Fruit fly (Drosophila melanogaster) whole organism, embryonic: ENCODE results near the gene Hip14.
A peak's percentile ranks its signal among the peaks of the same experiment; 100 is the strongest.

Experiments
- Ada2b ChIP-seq: fragments of 200-800 bp; sonication (Bioruptor generic); IDR thresholded peaks from 2 replicates; pipeline ENCODE4 v1.3.6; 2022; ENCODE audit warnings: missing biosample characterization, missing genetic modification characterization
- Bteb2 ChIP-seq: fragments of 200-800 bp; sonication (Bioruptor generic); optimal IDR thresholded peaks from 2 replicates; lab custom pipeline; 2016; ENCODE audit warnings: missing biosample characterization, missing genetic modification characterization
- CG12744 ChIP-seq: fragments of 200-800 bp; sonication (Bioruptor generic); optimal IDR thresholded peaks from 2 replicates; lab custom pipeline; 2016; ENCODE audit warnings: missing biosample characterization, missing genetic modification characterization
- CG15479 ChIP-seq: fragments of 200-800 bp; sonication (Bioruptor generic); optimal IDR thresholded peaks from 3 replicates; lab custom pipeline; 2019; ENCODE audit warnings: missing biosample characterization, mild to moderate bottlenecking, missing genetic modification characterization, moderate library complexity
- CG16863 ChIP-seq: fragments of 200-800 bp; sonication (Bioruptor generic); optimal IDR thresholded peaks from 3 replicates; lab custom pipeline; 2016; ENCODE audit warnings: missing biosample characterization, missing genetic modification characterization
- CG17829 ChIP-seq: fragments of 200-800 bp; optimal IDR thresholded peaks from 2 replicates; lab custom pipeline; 2019; ENCODE audit warnings: missing biosample characterization, mild to moderate bottlenecking, missing genetic modification characterization, moderate library complexity
- CG2129 ChIP-seq: fragments of 200-800 bp; sonication (Bioruptor generic); IDR thresholded peaks from 2 replicates; pipeline ENCODE4 v1.3.6; 2022; ENCODE audit warnings: missing biosample characterization, missing genetic modification characterization; ENCODE audit not compliant: partially characterized antibody
- CG31224 ChIP-seq: fragments of 200-800 bp; sonication (Bioruptor generic); IDR thresholded peaks from 2 replicates; pipeline ENCODE4 v1.3.6; 2022; ENCODE audit warnings: missing biosample characterization, missing genetic modification characterization
- CG3847 ChIP-seq: fragments of 200-800 bp; sonication (Bioruptor generic); IDR thresholded peaks from 2 replicates; pipeline ENCODE4 v1.3.6; 2022; ENCODE audit warnings: missing biosample characterization, missing genetic modification characterization
- CG4328 ChIP-seq: fragments of 200-800 bp; sonication (Bioruptor generic); optimal IDR thresholded peaks from 3 replicates; lab custom pipeline; 2017; ENCODE audit warnings: missing biosample characterization, missing genetic modification reagents, missing genetic modification characterization
- CG5953 ChIP-seq: fragments of 200-800 bp; sonication (Bioruptor generic); IDR thresholded peaks from 2 replicates; pipeline ENCODE4 v1.3.6; 2022; ENCODE audit warnings: missing biosample characterization, missing genetic modification characterization
- CG6654 ChIP-seq: fragments of 200-800 bp; sonication (Bioruptor generic); optimal IDR thresholded peaks from 2 replicates; lab custom pipeline; 2017; ENCODE audit warnings: missing biosample characterization, mild to moderate bottlenecking, missing genetic modification characterization
- CG6689 ChIP-seq: fragments of 200-800 bp; sonication (Bioruptor generic); IDR thresholded peaks from 2 replicates; pipeline ENCODE4 v1.3.6; 2022; ENCODE audit warnings: missing biosample characterization, missing genetic modification characterization
- CG8388 ChIP-seq: fragments of 200-800 bp; sonication (Bioruptor generic); optimal IDR thresholded peaks from 2 replicates; lab custom pipeline; 2019; ENCODE audit warnings: missing biosample characterization, mild to moderate bottlenecking, missing genetic modification characterization, moderate library complexity
- CG8478 ChIP-seq: fragments of >200 bp; optimal IDR thresholded peaks from 2 replicates; lab custom pipeline; 2018
- CG9609 ChIP-seq: fragments of 200-800 bp; sonication (Bioruptor generic); optimal IDR thresholded peaks from 3 replicates; lab custom pipeline; 2016; ENCODE audit warnings: missing biosample characterization, missing genetic modification characterization
- CTCF ChIP-seq: fragments of 200-800 bp; sonication (Bioruptor generic); optimal IDR thresholded peaks from 2 replicates; lab custom pipeline; 2017; ENCODE audit warnings: missing biosample characterization, mild to moderate bottlenecking, missing genetic modification characterization, moderate library complexity
- Dip3 ChIP-seq: fragments of 200-800 bp; sonication (Bioruptor generic); optimal IDR thresholded peaks from 3 replicates; lab custom pipeline; 2016; ENCODE audit warnings: missing biosample characterization, missing genetic modification characterization
- ERR ChIP-seq: fragments of 200-800 bp; sonication (Bioruptor generic); optimal IDR thresholded peaks from 2 replicates; lab custom pipeline; 2016; ENCODE audit warnings: missing biosample characterization, missing genetic modification characterization
- Ets65A ChIP-seq: fragments of 200-800 bp; sonication (Bioruptor generic); peaks from one replicate; lab custom pipeline; 2016; ENCODE audit warnings: missing biosample characterization, missing genetic modification characterization
- Hr78 ChIP-seq, 2 experiments: fragments of 200-800 bp in 1 of 2; fragments of >200 bp in 1 of 2; sonication (Bioruptor generic) in 1 of 2; optimal IDR thresholded peaks; 2 replicates each; lab custom pipeline; 2017 to 2019; ENCODE audit warnings: missing biosample characterization in 2 of 2, missing genetic modification characterization in 2 of 2, mild to moderate bottlenecking in 1 of 2, moderate library complexity in 1 of 2
- Jarid2 ChIP-seq: fragments of 200-800 bp; sonication (Bioruptor generic); optimal IDR thresholded peaks from 3 replicates; lab custom pipeline; 2017; ENCODE audit warnings: mild to moderate bottlenecking, missing biosample characterization, missing genetic modification reagents, missing genetic modification characterization
- Lhr ChIP-seq: fragments of 200-800 bp; sonication (Bioruptor generic); optimal IDR thresholded peaks from 3 replicates; lab custom pipeline; 2017; ENCODE audit warnings: mild to moderate bottlenecking, missing biosample characterization, missing genetic modification reagents, missing genetic modification characterization
- NC2β ChIP-seq: fragments of 200-800 bp; sonication (Bioruptor generic); optimal IDR thresholded peaks from 2 replicates; lab custom pipeline; 2016; ENCODE audit warnings: missing biosample characterization, missing genetic modification characterization
- NK7.1 ChIP-seq: fragments of 200-800 bp; sonication (Bioruptor generic); optimal IDR thresholded peaks from 3 replicates; lab custom pipeline; 2016; ENCODE audit warnings: missing biosample characterization, missing genetic modification characterization
- Opbp ChIP-seq: fragments of 200-800 bp; sonication (Bioruptor generic); IDR thresholded peaks from 3 replicates; pipeline ENCODE4 v1.3.6; 2022; ENCODE audit warnings: missing biosample characterization, missing genetic modification characterization; ENCODE audit not compliant: partially characterized antibody
- PHDP ChIP-seq: fragments of 200-800 bp; sonication (Bioruptor generic); optimal IDR thresholded peaks from 3 replicates; lab custom pipeline; 2018; ENCODE audit warnings: missing biosample characterization, mild to moderate bottlenecking, missing genetic modification characterization, moderate library complexity
- Sry-δ ChIP-seq: fragments of 200-800 bp; sonication (Bioruptor generic); optimal IDR thresholded peaks from 2 replicates; lab custom pipeline; 2016; ENCODE audit warnings: missing biosample characterization, missing genetic modification characterization
- Xrp1 ChIP-seq: fragments of 200-800 bp; sonication (Bioruptor generic); IDR thresholded peaks from 2 replicates; pipeline ENCODE4 v1.3.6; 2022; ENCODE audit warnings: missing biosample characterization, missing genetic modification characterization
- ase ChIP-seq: fragments of 200-800 bp; sonication (Bioruptor generic); IDR thresholded peaks from 3 replicates; pipeline ENCODE4 v1.3.6; 2022; ENCODE audit warnings: missing biosample characterization, missing genetic modification characterization
- bcd ChIP-seq: fragments of 200-800 bp; sonication (Bioruptor generic); optimal IDR thresholded peaks from 2 replicates; lab custom pipeline; 2017; ENCODE audit warnings: missing biosample characterization, mild to moderate bottlenecking, missing genetic modification characterization
- chn ChIP-seq: fragments of 200-800 bp; sonication (Bioruptor generic); optimal IDR thresholded peaks from 2 replicates; lab custom pipeline; 2016; ENCODE audit warnings: missing biosample characterization, missing genetic modification characterization
- dati ChIP-seq: fragments of 200-800 bp; sonication (Bioruptor generic); IDR thresholded peaks from 2 replicates; pipeline ENCODE4 v1.3.6; 2022; ENCODE audit warnings: missing biosample characterization, missing genetic modification characterization
- dmrt11E ChIP-seq: fragments of 200-800 bp; sonication (Bioruptor generic); optimal IDR thresholded peaks from 3 replicates; lab custom pipeline; 2018; ENCODE audit warnings: missing biosample characterization, mild to moderate bottlenecking, missing genetic modification characterization, moderate library complexity
- fd96Cb ChIP-seq: fragments of 200-800 bp; sonication (Bioruptor generic); optimal IDR thresholded peaks from 2 replicates; lab custom pipeline; 2018; ENCODE audit warnings: missing biosample characterization, mild to moderate bottlenecking, missing genetic modification characterization, moderate library complexity
- gce ChIP-seq: fragments of 200-800 bp; sonication (Bioruptor generic); IDR thresholded peaks from 3 replicates; pipeline ENCODE4 v1.3.6; 2022; ENCODE audit warnings: missing biosample characterization, missing genetic modification characterization
- gem ChIP-seq: fragments of 200-800 bp; sonication (Bioruptor generic); optimal IDR thresholded peaks from 2 replicates; lab custom pipeline; 2019; ENCODE audit warnings: missing biosample characterization, mild to moderate bottlenecking, missing genetic modification characterization, moderate library complexity
- gsb-n ChIP-seq: fragments of 200-800 bp; sonication (Bioruptor generic); optimal IDR thresholded peaks from 3 replicates; lab custom pipeline; 2018; ENCODE audit warnings: missing biosample characterization, mild to moderate bottlenecking, missing genetic modification characterization
- hbn ChIP-seq: fragments of 200-800 bp; sonication (Bioruptor generic); IDR thresholded peaks from 2 replicates; pipeline ENCODE4 v1.3.6; 2022; ENCODE audit warnings: missing biosample characterization, missing genetic modification characterization; ENCODE audit not compliant: partially characterized antibody
- inv ChIP-seq: fragments of 200-800 bp; sonication (Bioruptor generic); IDR thresholded peaks from 2 replicates; pipeline ENCODE4 v1.3.6; 2022; ENCODE audit warnings: missing biosample characterization, missing genetic modification characterization; ENCODE audit not compliant: partially characterized antibody
- org-1 ChIP-seq: fragments of 200-800 bp; sonication (Bioruptor generic); optimal IDR thresholded peaks from 2 replicates; lab custom pipeline; 2017; ENCODE audit warnings: missing biosample characterization, missing genetic modification characterization
- pan ChIP-seq, 4 experiments: fragments of >200 bp in 3 of 4; fragments of 200-800 bp in 1 of 4; sonication (Bioruptor generic) in 1 of 4; optimal IDR thresholded peaks in 3 of 4; IDR thresholded peaks in 1 of 4; 2 replicates each; pipeline versions ENCODE4 v1.3.6 to Lab custom; 2017 to 2022; ENCODE audit warnings: missing biosample characterization in 2 of 4, missing genetic modification characterization in 2 of 4, mixed read lengths in 1 of 4
- prd ChIP-seq, 3 experiments: fragments of >200 bp in 2 of 3; fragments of 200-800 bp in 1 of 3; sonication (Bioruptor generic) in 1 of 3; optimal IDR thresholded peaks in 2 of 3; IDR thresholded peaks in 1 of 3; 2 replicates in 2 of 3; 3 replicates in 1 of 3; pipeline versions ENCODE4 v1.3.6 to Lab custom; 2017 to 2022; ENCODE audit warnings: missing biosample characterization in 1 of 3, missing genetic modification characterization in 1 of 3
- sc ChIP-seq, 3 experiments: fragments of >200 bp in 2 of 3; fragments of 200-800 bp in 1 of 3; sonication (Bioruptor generic) in 1 of 3; optimal IDR thresholded peaks; 2 replicates in 2 of 3; 3 replicates in 1 of 3; lab custom pipeline; 2017; ENCODE audit warnings: mild to moderate bottlenecking in 1 of 3, missing biosample characterization in 1 of 3, missing genetic modification characterization in 1 of 3, missing genetic modification reagents in 1 of 3
- schlank ChIP-seq: fragments of 200-800 bp; sonication (Bioruptor generic); optimal IDR thresholded peaks from 2 replicates; lab custom pipeline; 2018; ENCODE audit warnings: missing biosample characterization, mild to moderate bottlenecking, missing genetic modification characterization
- slp2 ChIP-seq: fragments of 200-800 bp; sonication (Bioruptor generic); optimal IDR thresholded peaks from 2 replicates; lab custom pipeline; 2016; ENCODE audit warnings: missing biosample characterization, missing genetic modification characterization
- twi ChIP-seq: fragments of 200-800 bp; optimal IDR thresholded peaks from 2 replicates; lab custom pipeline; 2019; ENCODE audit warnings: missing biosample characterization, mild to moderate bottlenecking, missing genetic modification characterization, moderate library complexity
- wek ChIP-seq: fragments of 200-800 bp; sonication (Bioruptor generic); optimal IDR thresholded peaks from 3 replicates; lab custom pipeline; 2018; ENCODE audit warnings: missing biosample characterization, mild to moderate bottlenecking, missing genetic modification characterization, moderate library complexity

Hip14 gene

DNA sequence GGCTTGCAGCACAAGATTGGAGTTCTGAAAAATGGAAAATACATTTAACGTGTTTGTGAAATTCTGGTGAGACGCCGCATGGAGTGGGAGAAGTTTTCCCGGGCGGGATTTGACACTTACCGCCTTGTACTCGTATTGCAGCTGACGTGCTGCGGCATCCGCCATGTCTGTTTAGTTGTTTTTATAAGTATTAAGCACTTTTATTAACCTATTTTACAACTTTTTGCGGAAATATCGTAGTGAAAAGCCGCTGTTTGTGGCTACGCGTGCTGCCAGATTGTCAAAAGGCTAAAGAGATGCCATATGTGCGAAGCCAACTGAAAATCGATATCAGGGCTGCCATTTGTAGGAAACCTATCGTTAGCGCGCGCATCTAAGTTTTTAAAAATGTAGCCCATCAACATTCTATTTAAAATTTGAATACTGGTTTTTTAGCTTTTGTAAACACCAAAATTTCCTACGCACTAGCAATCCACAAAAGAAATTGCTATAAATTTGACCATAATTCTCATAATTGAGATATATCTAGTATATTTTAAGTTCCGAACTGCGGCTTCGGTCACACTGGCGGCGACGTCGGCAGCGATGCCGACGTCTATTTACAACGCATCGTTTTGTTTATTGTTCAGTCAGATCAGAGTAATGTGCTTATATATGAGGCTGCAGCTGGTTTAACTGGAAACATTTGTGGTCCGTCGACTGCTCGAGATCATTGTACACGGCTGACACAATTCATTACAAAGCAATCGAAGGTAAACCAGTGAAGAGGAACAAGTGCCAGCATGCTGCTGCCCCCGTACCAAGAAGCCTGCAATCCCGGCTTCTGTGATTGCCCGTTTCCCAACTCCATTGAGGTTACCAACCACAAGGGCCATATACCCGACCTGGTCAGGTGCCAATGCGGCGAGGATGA lies 20.2 kb upstream of the Hip14 start, which contains the start of the genes Brr2 and CG10516 (continued):
- TF ChIP-seq prd (optimal IDR thresholded peaks at IDR 0.05; lab: Kevin White, UChicago), result no peak
- 0 out of 3 replicates have a peak, but pooled peaks have one; percentile 17 for TF ChIP-seq prd (GFP tag; IDR thresholded peaks at IDR 0.05; lab: Robert Waterston, UW)
- TF ChIP-seq Hr78 (GFP tag; optimal IDR thresholded peaks at IDR 0.05; lab: Kevin White, UChicago), result no peak
- no peak for TF ChIP-seq CTCF
- TF ChIP-seq gsb-n (tag; lab: Kevin White, UChicago), result no peak
- TF ChIP-seq Bteb2 (GFP tag; lab: Kevin White, UChicago), result peak; percentile 50
- TF ChIP-seq chn (GFP tag; lab: Kevin White, UChicago), result peak; percentile 27
- TF ChIP-seq schlank, result no peak
- no peak for TF ChIP-seq Ada2b (GFP tag; lab: Robert Waterston, UW)
- TF ChIP-seq inv, result no peak
- no peak for TF ChIP-seq gce (GFP tag; lab: Robert Waterston, UW)
- TF ChIP-seq sc (optimal IDR thresholded peaks at IDR 0.05; lab: Kevin White, UChicago), result no peak
- no peak for TF ChIP-seq sc (GFP tag; optimal IDR thresholded peaks at IDR 0.05; lab: Kevin White, UChicago)
- TF ChIP-seq Jarid2 (GFP tag; lab: Kevin White, UChicago), result no peak
- TF ChIP-seq wek (GFP tag; lab: Kevin White, UChicago), result no peak
- TF ChIP-seq CG2129 (GFP tag; lab: Robert Waterston, UW), result no peak
- no peak for TF ChIP-seq CG16863 (GFP tag; lab: Kevin White, UChicago)
- peak; percentile 76 for TF ChIP-seq CG17829 (tag; lab: Kevin White, UChicago)
- TF ChIP-seq CG6654 (GFP tag; lab: Kevin White, UChicago), result no peak
- no peak for TF ChIP-seq Ets65A (GFP tag; lab: Kevin White, UChicago)
- no peak for TF ChIP-seq CG31224 (GFP tag; lab: Robert Waterston, UW)
- no peak for TF ChIP-seq dati (GFP tag; lab: Robert Waterston, UW)
- no peak for TF ChIP-seq Opbp (GFP tag; lab: Robert Waterston, UW)
- TF ChIP-seq Xrp1 (GFP tag; lab: Robert Waterston, UW), result no peak
- no peak for TF ChIP-seq gem (tag; lab: Kevin White, UChicago)
- no peak for TF ChIP-seq bcd (GFP tag; lab: Kevin White, UChicago)
- TF ChIP-seq Lhr (GFP tag; lab: Kevin White, UChicago), result peak; percentile 79
- TF ChIP-seq NK7.1 (GFP tag; lab: Kevin White, UChicago), result no peak
- peak; percentile 71 for TF ChIP-seq Sry-δ (GFP tag; lab: Kevin White, UChicago)
- TF ChIP-seq CG8388 (GFP tag; lab: Kevin White, UChicago), result no peak
- no peak for TF ChIP-seq hbn
- no peak for TF ChIP-seq CG8478 (lab: Kevin White, UChicago)
- no peak for TF ChIP-seq CG12744
- TF ChIP-seq Dip3 (GFP tag; lab: Kevin White, UChicago), result no peak
- TF ChIP-seq CG5953, result no peak
- no peak for TF ChIP-seq PHDP (tag; lab: Kevin White, UChicago)
- no peak for TF ChIP-seq ase (GFP tag; lab: Robert Waterston, UW)
- no peak for TF ChIP-seq CG6689 (GFP tag; lab: Robert Waterston, UW)
- TF ChIP-seq fd96Cb, result no peak
- peak; percentile 19 for TF ChIP-seq twi (tag; lab: Kevin White, UChicago)
- TF ChIP-seq CG3847 (GFP tag; lab: Robert Waterston, UW), result peak; percentile 62
- no peak for TF ChIP-seq dmrt11E (tag; lab: Kevin White, UChicago)
- TF ChIP-seq CG4328 (GFP tag; lab: Kevin White, UChicago), result no peak
- no peak for TF ChIP-seq pan (optimal IDR thresholded peaks at IDR 0.05; lab: Kevin White, UChicago)
- TF ChIP-seq pan (GFP tag; optimal IDR thresholded peaks at IDR 0.05 in 1 of 2, IDR thresholded peaks at IDR 0.05 in 1 of 2), result no peak
- TF ChIP-seq CG9609 (GFP tag; lab: Kevin White, UChicago), result no peak
- TF ChIP-seq slp2, result no peak
- TF ChIP-seq NC2β (GFP tag; lab: Kevin White, UChicago), result no peak
- no peak for TF ChIP-seq CG15479 (GFP tag; lab: Kevin White, UChicago)
- TF ChIP-seq org-1 (GFP tag; lab: Kevin White, UChicago), result no peak
- no peak for TF ChIP-seq ERR (GFP tag; lab: Kevin White, UChicago)
